Fruit fly (Drosophila melanogaster): ENCODE measurements around the gene dmrt99B.

DNA sequence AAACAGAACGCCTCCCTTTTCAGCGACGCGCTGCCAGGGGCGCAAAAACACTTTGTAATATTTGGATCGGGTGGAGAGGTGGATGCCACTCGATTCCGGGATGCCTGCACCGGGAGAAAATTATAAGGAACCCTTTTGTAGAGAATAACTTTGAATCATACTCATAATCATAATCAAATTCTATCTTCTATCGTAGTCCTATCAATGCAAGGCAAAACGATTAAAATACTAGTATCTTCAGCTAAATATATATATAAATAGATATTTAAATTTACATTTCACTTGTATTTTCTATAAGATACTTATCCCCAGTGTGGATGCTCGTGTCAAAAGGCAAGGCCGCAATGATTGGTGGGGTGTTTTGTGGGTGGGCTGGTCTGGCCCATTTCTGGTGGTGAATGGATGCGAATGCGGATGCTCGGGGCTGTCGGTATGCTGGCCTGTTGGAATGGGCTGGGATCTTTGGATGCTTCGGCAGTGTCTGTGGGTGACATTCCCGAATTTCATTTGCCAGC, 13.5 kb downstream of the dmrt99B start:
- TF ChIP-seq kay (GFP tag; ENCODE audit: borderline replicate concordance) (no peak), Crg-1 (GFP tag; optimal IDR thresholded peaks at IDR 0.05) (no peak), cnc (optimal IDR thresholded peaks at IDR 0.05) (no peak), tj (GFP tag; optimal IDR thresholded peaks at IDR 0.05) (no peak), cic (GFP tag; optimal IDR thresholded peaks at IDR 0.05) (no peak)

All from whole organism, adult.